Fruit fly (Drosophila melanogaster): ENCODE data around the gene CG17027.

Gene CG17027

DNA sequence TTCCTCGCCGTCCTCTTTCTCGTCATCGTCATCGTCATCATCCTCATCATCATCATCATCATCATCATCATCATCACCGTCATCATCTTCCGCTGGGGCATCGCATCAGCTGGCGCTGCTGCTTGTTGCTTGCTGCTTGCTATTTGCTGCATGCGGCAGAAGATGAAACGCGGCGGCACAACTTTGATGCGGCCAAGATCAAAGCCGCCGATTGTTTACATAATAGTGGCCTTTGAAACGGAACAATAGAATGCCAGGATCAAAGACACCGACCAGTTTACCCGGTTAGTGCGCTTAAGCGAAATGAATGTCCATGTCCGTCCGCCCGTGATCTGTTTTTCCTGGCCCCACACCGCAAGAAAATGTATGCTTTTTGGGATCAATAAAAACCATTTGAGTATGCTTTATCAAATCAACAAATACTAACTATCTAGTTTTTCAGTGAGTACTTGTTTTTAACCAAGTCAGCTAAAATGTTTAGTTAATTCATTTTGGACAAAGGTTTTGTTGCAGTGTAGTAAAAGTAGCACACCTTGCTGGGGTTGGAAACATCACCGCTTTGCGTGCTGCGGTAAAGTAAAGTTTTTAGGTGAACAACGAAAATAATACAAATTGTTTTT lies 41.3 kb downstream of the CG17027 start (continued):
- TF ChIP-seq CG6808 (GFP tag; optimal IDR thresholded peaks at IDR 0.05) (no peak), CG1621 (tag; optimal IDR thresholded peaks at IDR 0.05) (peak; percentile 22), CG6792 (GFP tag; optimal IDR thresholded peaks at IDR 0.05) (peak; percentile 48), pdm3 (GFP tag; optimal IDR thresholded peaks at IDR 0.05) (peak; percentile 58), CG15336 (GFP tag; IDR thresholded peaks at IDR 0.05) (peak; percentile 36; the same call in 1 of the 2 replicates), Sox14 (GFP tag; optimal IDR thresholded peaks at IDR 0.05) (peak; percentile 42), eg (GFP tag; IDR thresholded peaks at IDR 0.05) (peak; percentile 53; the same call in 2 of the 3 replicates), CG32006 (GFP tag; optimal IDR thresholded peaks at IDR 0.05) (peak; percentile 80), CG3032 (tag; optimal IDR thresholded peaks at IDR 0.05) (peak; percentile 26), Ets96B (tag; optimal IDR thresholded peaks at IDR 0.05) (peak; percentile 46), fkh (GFP tag; optimal IDR thresholded peaks at IDR 0.05) (no peak), CG8119 (GFP tag; IDR thresholded peaks at IDR 0.05) (peak; percentile 48; the same call in 1 of the 3 replicates), Sox102F (GFP tag; optimal IDR thresholded peaks at IDR 0.05) (peak; percentile 64), OdsH (GFP tag; optimal IDR thresholded peaks at IDR 0.05) (peak; percentile 59), CG8632 (GFP tag; optimal IDR thresholded peaks at IDR 0.05) (peak; percentile 25), fd59A (GFP tag; optimal IDR thresholded peaks at IDR 0.05) (no peak), svp (GFP tag) (peak; percentile 71), spab (GFP tag; optimal IDR thresholded peaks at IDR 0.05) (peak; percentile 2), Met (GFP tag; optimal IDR thresholded peaks at IDR 0.05) (peak; percentile 50), CG6163 (GFP tag; IDR thresholded peaks at IDR 0.05) (peak; percentile 56; the same call in 2 of the 3 replicates), salr (GFP tag; optimal IDR thresholded peaks at IDR 0.05) (peak in 1 of 2 experiments; percentile 28), CG11902 (GFP tag; optimal IDR thresholded peaks at IDR 0.05) (no peak)

DNA sequence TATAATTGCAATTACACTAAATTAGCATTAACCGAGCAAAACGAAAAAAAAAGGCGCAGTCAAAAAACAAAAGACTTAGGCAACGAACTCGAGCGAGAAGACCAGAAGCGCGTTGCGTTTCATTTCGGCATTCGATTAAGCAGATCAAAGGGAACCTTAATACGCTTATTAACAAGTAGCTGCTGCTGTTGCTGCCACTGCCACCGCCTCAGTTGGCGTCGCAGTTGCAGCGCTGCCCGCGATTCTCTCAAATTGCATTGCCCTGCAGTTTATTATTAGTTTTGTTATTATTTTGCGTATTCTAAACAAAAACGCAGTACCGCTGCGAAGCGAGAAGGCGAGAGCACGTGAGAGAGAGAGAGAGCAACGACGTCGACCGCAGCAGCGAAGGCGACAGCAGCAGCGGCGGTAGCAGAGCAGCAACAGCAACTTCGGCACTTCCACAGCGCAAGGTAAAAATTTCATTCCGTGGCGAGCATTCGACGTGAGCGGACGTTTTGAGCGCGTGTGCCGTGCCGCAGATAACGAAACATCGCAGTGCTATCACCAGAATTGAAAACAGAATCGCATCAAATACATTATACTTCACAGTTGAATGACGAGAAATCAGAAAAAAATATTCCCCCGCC lies 43.2 kb downstream of the CG17027 start, which contains the start of gene Notum:
Gene Notum (plus strand): TSS at position 461 of the 629 bp plus-strand sequence.
- TF ChIP-seq CG6854 (GFP tag; optimal IDR thresholded peaks at IDR 0.05) (peak; percentile 21), fkh (GFP tag; optimal IDR thresholded peaks at IDR 0.05) (no peak), Eip78C (GFP tag) (peak; percentile 38)

DNA sequence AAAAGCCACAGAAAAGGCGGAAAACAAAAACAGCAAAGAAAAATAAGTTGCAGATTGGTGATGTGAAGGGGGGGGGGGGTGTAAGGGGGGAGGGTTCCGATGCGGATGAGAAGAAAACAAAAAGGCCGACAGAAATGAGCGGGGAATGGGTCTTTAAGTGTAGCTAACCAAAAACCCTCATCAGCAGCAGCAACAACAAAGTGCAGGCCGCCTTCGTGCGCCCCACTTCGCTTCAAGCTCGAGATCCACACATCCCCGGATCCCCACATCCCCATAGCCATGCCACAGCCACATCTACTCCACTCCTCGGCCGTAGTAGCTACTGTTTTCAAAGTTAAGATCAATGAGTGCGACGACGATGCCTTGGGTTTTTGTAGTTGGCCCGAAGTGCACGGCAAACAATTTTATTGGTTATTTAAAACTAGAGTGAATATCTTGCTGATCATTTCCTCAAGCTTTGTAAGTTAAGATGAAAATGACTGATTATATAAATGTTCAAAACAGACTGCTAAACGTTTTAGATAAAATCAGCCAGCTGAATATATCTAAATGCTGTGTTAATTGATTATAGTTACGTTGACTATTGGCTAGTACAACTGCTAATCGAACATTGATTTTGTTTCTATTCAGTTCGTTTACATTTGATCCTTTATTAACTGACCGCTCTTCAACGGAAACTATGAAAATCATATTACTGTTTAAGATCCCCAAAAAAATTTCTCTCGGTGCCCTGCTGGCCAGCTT lies 44.5 kb downstream of the CG17027 start:
- TF ChIP-seq CG6854 (GFP tag; optimal IDR thresholded peaks at IDR 0.05) = no peak
- TF ChIP-seq spab (GFP tag; optimal IDR thresholded peaks at IDR 0.05) = peak; percentile 65
- no peak for TF ChIP-seq fkh (GFP tag; optimal IDR thresholded peaks at IDR 0.05)
- peak; percentile 65 for TF ChIP-seq Hr4 (GFP tag; optimal IDR thresholded peaks at IDR 0.05)
- TF ChIP-seq CG3919 (GFP tag; optimal IDR thresholded peaks at IDR 0.05) = peak; percentile 57
- no peak for TF ChIP-seq dac (GFP tag; optimal IDR thresholded peaks at IDR 0.05)
- TF ChIP-seq Sox102F (GFP tag; optimal IDR thresholded peaks at IDR 0.05) = peak; percentile 69
- TF ChIP-seq CG16779 (tag; optimal IDR thresholded peaks at IDR 0.05) = peak; percentile 15
- TF ChIP-seq CG8319 (GFP tag; optimal IDR thresholded peaks at IDR 0.05) = peak; percentile 28
- TF ChIP-seq Ets96B (tag; optimal IDR thresholded peaks at IDR 0.05) = peak; percentile 60
- no peak for TF ChIP-seq CG1621 (tag; optimal IDR thresholded peaks at IDR 0.05)
- no peak for TF ChIP-seq CG9139 (GFP tag; optimal IDR thresholded peaks at IDR 0.05)
- TF ChIP-seq Eip93F (GFP tag; optimal IDR thresholded peaks at IDR 0.05) = no peak
- peak; percentile 17 for TF ChIP-seq CG7368 (GFP tag; optimal IDR thresholded peaks at IDR 0.05)
- peak; percentile 54 for TF ChIP-seq CG10631 (GFP tag; optimal IDR thresholded peaks at IDR 0.05)
- TF ChIP-seq Hr38 (GFP tag; optimal IDR thresholded peaks at IDR 0.05) = no peak
- no peak for TF ChIP-seq fd85E (GFP tag; optimal IDR thresholded peaks at IDR 0.05)
- peak; percentile 27 to 63 for TF ChIP-seq ss (GFP tag; optimal IDR thresholded peaks at IDR 0.05)
- TF ChIP-seq CG6276 (GFP tag; optimal IDR thresholded peaks at IDR 0.05) = peak; percentile 36
- TF ChIP-seq OdsH (GFP tag; optimal IDR thresholded peaks at IDR 0.05) = peak; percentile 65
- TF ChIP-seq vri (GFP tag; optimal IDR thresholded peaks at IDR 0.05) = peak; percentile 18
- TF ChIP-seq Blimp-1 (GFP tag; optimal IDR thresholded peaks at IDR 0.05) = peak; percentile 8
- peak; percentile 70 for TF ChIP-seq topi (GFP tag; optimal IDR thresholded peaks at IDR 0.05)
- peak; percentile 50 for TF ChIP-seq fd59A (GFP tag; optimal IDR thresholded peaks at IDR 0.05)
- peak; percentile 42 for TF ChIP-seq Ets21C (GFP tag; optimal IDR thresholded peaks at IDR 0.05)
- TF ChIP-seq CG11294 (GFP tag; IDR thresholded peaks at IDR 0.05) = no peak
- peak; percentile 24 for TF ChIP-seq Lpt (GFP tag; optimal IDR thresholded peaks at IDR 0.05)
- TF ChIP-seq CG11902 (GFP tag; optimal IDR thresholded peaks at IDR 0.05) = peak; percentile 31
- peak; percentile 94 for TF ChIP-seq Eip78C (GFP tag)
- peak; percentile 43 for TF ChIP-seq CG34406 (GFP tag; optimal IDR thresholded peaks at IDR 0.05)

Measured in whole organism, prepupa.